Worm (Caenorhabditis elegans) whole organism, mixed stage, embryonic: ENCODE results near the gene F40G12.7.

Experiments
- M03D4.4 ChIP-seq: sonication (generic microtip); optimal IDR thresholded peaks from 2 replicates; lab custom pipeline; 2017; ENCODE audit warnings: mild to moderate bottlenecking, missing genetic modification characterization, missing compliant biosample characterization
- bed-3 ChIP-seq: fragments of 200-800 bp; sonication (Bioruptor generic); optimal IDR thresholded peaks from 3 replicates; lab custom pipeline; 2018; ENCODE audit warnings: mild to moderate bottlenecking, missing genetic modification characterization, moderate library complexity, missing compliant biosample characterization
- blmp-1 ChIP-seq: fragments of 150-350 bp; optimal IDR thresholded peaks from 2 replicates; lab custom pipeline; 2014; ENCODE audit warnings: missing biosample characterization, missing genetic modification characterization
- ceh-39 ChIP-seq: fragments of 150-350 bp; optimal IDR thresholded peaks from 2 replicates; lab custom pipeline; 2014; ENCODE audit warnings: missing biosample characterization, missing genetic modification characterization
- ceh-43 ChIP-seq: fragments of 200-800 bp; sonication (Bioruptor generic); optimal IDR thresholded peaks from 2 replicates; lab custom pipeline; 2018; ENCODE audit warnings: mild to moderate bottlenecking, missing genetic modification characterization, moderate library complexity, missing compliant biosample characterization
- ceh-83 ChIP-seq: fragments of 200-800 bp; sonication (Bioruptor generic); optimal IDR thresholded peaks from 2 replicates; lab custom pipeline; 2018; ENCODE audit warnings: mild to moderate bottlenecking, missing genetic modification characterization, missing compliant biosample characterization
- ces-1 ChIP-seq: fragments of 150-350 bp; optimal IDR thresholded peaks from 2 replicates; lab custom pipeline; 2014; ENCODE audit warnings: missing biosample characterization, missing genetic modification reagents, missing genetic modification characterization
- cnd-1 ChIP-seq: fragments of 200-800 bp; sonication (Bioruptor generic); optimal IDR thresholded peaks from 2 replicates; lab custom pipeline; 2018; ENCODE audit warnings: mild to moderate bottlenecking, missing genetic modification characterization, missing compliant biosample characterization
- drap-1 ChIP-seq: fragments of 200-800 bp; sonication (Bioruptor generic); optimal IDR thresholded peaks from 3 replicates; lab custom pipeline; 2018; ENCODE audit warnings: mild to moderate bottlenecking, missing genetic modification characterization, missing compliant biosample characterization
- elt-3 ChIP-seq: fragments of 150-350 bp; optimal IDR thresholded peaks from 2 replicates; lab custom pipeline; 2014; ENCODE audit warnings: missing biosample characterization, missing genetic modification characterization
- flh-1 ChIP-seq: fragments of 200-800 bp; sonication (Bioruptor generic); optimal IDR thresholded peaks from 2 replicates; lab custom pipeline; 2018; ENCODE audit warnings: mild to moderate bottlenecking, missing genetic modification characterization, moderate library complexity, missing compliant biosample characterization
- ham-2 ChIP-seq: fragments of 200-800 bp; sonication (Bioruptor generic); optimal IDR thresholded peaks from 2 replicates; lab custom pipeline; 2018; ENCODE audit warnings: mild to moderate bottlenecking, missing genetic modification characterization, missing compliant biosample characterization
- hlh-1 ChIP-seq: fragments of 150-350 bp; optimal IDR thresholded peaks from 2 replicates; lab custom pipeline; 2014; ENCODE audit warnings: missing biosample characterization, missing genetic modification reagents, missing genetic modification characterization
- lin-13 ChIP-seq: fragments of 150-350 bp; optimal IDR thresholded peaks from 2 replicates; lab custom pipeline; 2014; ENCODE audit warnings: missing biosample characterization, missing genetic modification characterization
- lin-32 ChIP-seq: fragments of 200-800 bp; sonication (Bioruptor generic); optimal IDR thresholded peaks from 2 replicates; lab custom pipeline; 2018; ENCODE audit warnings: mild to moderate bottlenecking, missing genetic modification characterization, missing compliant biosample characterization
- lsy-2 ChIP-seq: fragments of 150-350 bp; optimal IDR thresholded peaks from 2 replicates; lab custom pipeline; 2014; ENCODE audit warnings: missing biosample characterization, missing genetic modification characterization
- mab-5 ChIP-seq: fragments of 150-350 bp; optimal IDR thresholded peaks from 2 replicates; lab custom pipeline; 2014; ENCODE audit warnings: missing biosample characterization, missing genetic modification characterization
- mep-1 ChIP-seq: fragments of 150-350 bp; optimal IDR thresholded peaks from 2 replicates; lab custom pipeline; 2017; ENCODE audit warnings: missing biosample characterization, missing genetic modification reagents, missing genetic modification characterization, inconsistent platforms
- mls-2 ChIP-seq: sonication (generic microtip); optimal IDR thresholded peaks from 2 replicates; lab custom pipeline; 2016; ENCODE audit warnings: mild to moderate bottlenecking, missing genetic modification characterization, moderate library complexity, missing compliant biosample characterization
- nhr-12 ChIP-seq: fragments of 150-350 bp; optimal IDR thresholded peaks from 2 replicates; lab custom pipeline; 2014; ENCODE audit warnings: missing biosample characterization, missing genetic modification characterization
- nhr-2 ChIP-seq: fragments of 150-350 bp; optimal IDR thresholded peaks from 2 replicates; lab custom pipeline; 2014; ENCODE audit warnings: missing biosample characterization, missing genetic modification characterization
- snpc-4 ChIP-seq: fragments of 150-350 bp; optimal IDR thresholded peaks from 2 replicates; lab custom pipeline; 2014; ENCODE audit warnings: missing biosample characterization, missing genetic modification characterization
- sptf-1 ChIP-seq: sonication (generic microtip); optimal IDR thresholded peaks from 2 replicates; lab custom pipeline; 2017; ENCODE audit warnings: mild to moderate bottlenecking, missing genetic modification characterization, moderate library complexity, missing compliant biosample characterization
- tbx-8 ChIP-seq: fragments of 200-800 bp; sonication (Bioruptor generic); optimal IDR thresholded peaks from 2 replicates; lab custom pipeline; 2018; ENCODE audit warnings: mild to moderate bottlenecking, missing genetic modification characterization, moderate library complexity, missing compliant biosample characterization
- unc-120 ChIP-seq: sonication (generic microtip); optimal IDR thresholded peaks from 2 replicates; lab custom pipeline; 2017; ENCODE audit warnings: missing genetic modification characterization, missing compliant biosample characterization; ENCODE audit not compliant: poor library complexity, severe bottlenecking
- unc-39 ChIP-seq: fragments of 150-350 bp; optimal IDR thresholded peaks from 2 replicates; lab custom pipeline; 2014; ENCODE audit warnings: missing biosample characterization, missing genetic modification characterization
- zip-8 ChIP-seq: fragments of 150-350 bp; optimal IDR thresholded peaks from 2 replicates; lab custom pipeline; 2014; ENCODE audit warnings: missing biosample characterization, missing genetic modification characterization
- ztf-11 ChIP-seq: fragments of 150-350 bp; optimal IDR thresholded peaks from 2 replicates; lab custom pipeline; 2014; ENCODE audit warnings: missing biosample characterization, missing genetic modification characterization

Gene F40G12.7

DNA sequence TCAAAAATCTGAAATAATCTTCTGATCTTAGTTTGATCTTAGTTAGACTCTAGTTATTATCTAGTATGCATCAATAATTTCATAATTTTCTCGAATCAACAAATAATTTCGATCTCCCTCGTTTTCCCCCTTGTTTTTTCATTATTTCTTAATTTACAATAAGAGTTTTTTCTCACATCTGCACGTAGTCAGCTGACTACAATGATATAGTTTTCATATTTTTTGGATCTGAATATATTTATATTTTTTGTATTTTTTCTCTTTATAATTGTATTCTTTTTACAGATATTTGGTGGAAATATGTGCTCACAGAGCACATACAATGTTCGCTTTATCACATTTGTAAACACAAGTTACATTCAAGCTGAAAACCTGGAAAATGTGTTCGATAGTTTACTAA lies 30.5 kb upstream of the F40G12.7 start, which contains the start of gene sre-7:
TSS of gene sre-7 (plus strand) at position 301 of the 400 bp plus-strand sequence.
- TF ChIP-seq lsy-2 (tag; lab: Kevin White, UChicago) (no peak), ces-1 (no peak), mep-1 (tag; lab: Kevin White, UChicago) (no peak), blmp-1 (tag; lab: Kevin White, UChicago) (no peak), lin-32 (GFP tag; lab: Kevin White, UChicago) (no peak), sptf-1 (no peak)

DNA sequence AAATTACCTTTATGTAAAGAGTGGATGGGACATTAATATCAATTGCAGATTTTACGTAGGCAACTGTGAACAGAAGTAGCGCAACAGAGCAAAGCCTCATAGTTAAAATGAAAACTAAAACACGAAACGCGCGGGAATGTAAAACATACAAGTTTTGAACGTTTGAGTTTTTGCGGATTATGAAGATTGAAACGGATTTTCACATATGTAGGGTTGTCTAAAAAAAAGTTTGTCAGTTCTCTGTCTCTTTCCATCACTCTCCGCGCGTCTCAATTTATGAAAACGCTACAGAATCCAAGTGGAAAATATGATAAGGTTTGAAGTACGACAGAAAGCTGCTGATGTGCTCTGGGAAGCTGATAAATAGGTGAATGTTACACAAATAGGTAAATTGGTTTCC lies 27.6 kb upstream of the F40G12.7 start, which contains the start of gene K02E11.3:
TSS of gene K02E11.3 (minus strand) at position 101 of the 400 bp plus-strand sequence.
- TF ChIP-seq lsy-2 (tag; lab: Kevin White, UChicago) (no peak), lin-13 (tag; lab: Kevin White, UChicago) (no peak), nhr-12 (tag; lab: Kevin White, UChicago) (no peak), drap-1 (no peak), M03D4.4 (tag; lab: Kevin White, UChicago) (no peak), snpc-4 (tag; lab: Kevin White, UChicago) (no peak), mab-5 (tag; lab: Kevin White, UChicago) (no peak), elt-3 (tag; lab: Kevin White, UChicago) (no peak), tbx-8 (GFP tag; lab: Kevin White, UChicago) (no peak)
- TF ChIP-seq, all 35 proteins: peak for 0

DNA sequence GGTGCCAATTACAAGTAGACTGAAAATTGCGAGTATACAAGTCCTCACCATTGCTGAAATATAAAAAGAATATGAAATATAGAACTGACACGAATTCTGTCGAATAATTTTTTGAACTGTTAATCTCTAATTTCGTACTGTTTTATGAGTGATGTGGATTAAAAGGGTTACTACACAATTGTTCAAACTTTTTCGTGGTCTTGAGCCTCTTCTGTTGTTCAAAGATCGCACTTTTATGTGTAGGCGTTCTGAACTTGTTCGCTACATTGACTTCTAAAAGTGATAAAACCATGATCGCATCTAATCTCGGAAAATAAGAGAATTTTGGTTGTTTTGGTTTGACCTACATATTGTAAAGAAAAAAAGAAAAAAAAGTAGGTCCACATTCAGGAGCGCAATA lies 26.3 kb upstream of the F40G12.7 start, which contains the start of gene K02E11.4:
TSS of gene K02E11.4 (minus strand) at position 101 of the 400 bp plus-strand sequence.
- TF ChIP-seq zip-8 (tag; lab: Kevin White, UChicago), result no peak
- TF ChIP-seq ztf-11 (tag; lab: Kevin White, UChicago), result no peak
- TF ChIP-seq cnd-1 (tag; lab: Kevin White, UChicago), result no peak
- no peak for TF ChIP-seq flh-1
- TF ChIP-seq hlh-1 (tag; lab: Kevin White, UChicago), result no peak
- TF ChIP-seq mls-2 (tag; lab: Kevin White, UChicago), result no peak
- no peak for TF ChIP-seq mep-1 (tag; lab: Kevin White, UChicago)
- TF ChIP-seq mab-5 (tag; lab: Kevin White, UChicago), result no peak
- TF ChIP-seq blmp-1 (tag; lab: Kevin White, UChicago), result no peak
- TF ChIP-seq ceh-83 (GFP tag; lab: Kevin White, UChicago), result no peak
- no peak for TF ChIP-seq unc-120 (tag; lab: Kevin White, UChicago)
- no peak for TF ChIP-seq lin-13 (tag; lab: Kevin White, UChicago)
- TF ChIP-seq ceh-39 (tag; lab: Kevin White, UChicago), result no peak
- no peak for TF ChIP-seq unc-39 (tag; lab: Kevin White, UChicago)
- TF ChIP-seq ceh-43 (GFP tag; lab: Kevin White, UChicago), result no peak
- TF ChIP-seq M03D4.4 (tag; lab: Kevin White, UChicago), result no peak
- TF ChIP-seq, all 35 proteins: peak for 0

DNA sequence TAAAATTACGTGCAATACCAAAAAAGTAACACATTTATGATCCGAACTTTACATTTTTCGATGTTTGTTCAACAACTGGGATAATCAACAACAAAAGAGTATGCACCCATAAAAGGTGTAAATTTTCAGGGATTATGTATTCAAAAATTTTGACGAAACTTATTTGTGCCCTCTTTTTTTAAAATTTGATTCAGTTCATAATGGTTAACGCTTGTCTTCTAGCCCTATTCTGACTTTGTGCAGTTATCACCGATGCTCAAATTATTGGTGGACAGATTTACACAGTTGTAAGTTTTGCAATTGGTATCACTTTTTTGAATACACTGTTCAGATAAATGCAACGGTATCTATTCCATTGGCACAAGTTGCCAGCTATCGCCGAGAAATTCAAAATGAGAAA lies 25.7 kb upstream of the F40G12.7 start, which contains the start of gene K02E11.6:
TSS of gene K02E11.6 (plus strand) at position 149 of the 400 bp plus-strand sequence.
- TF ChIP-seq ham-2 (GFP tag; lab: Kevin White, UChicago) (no peak), mls-2 (tag; lab: Kevin White, UChicago) (no peak)

DNA sequence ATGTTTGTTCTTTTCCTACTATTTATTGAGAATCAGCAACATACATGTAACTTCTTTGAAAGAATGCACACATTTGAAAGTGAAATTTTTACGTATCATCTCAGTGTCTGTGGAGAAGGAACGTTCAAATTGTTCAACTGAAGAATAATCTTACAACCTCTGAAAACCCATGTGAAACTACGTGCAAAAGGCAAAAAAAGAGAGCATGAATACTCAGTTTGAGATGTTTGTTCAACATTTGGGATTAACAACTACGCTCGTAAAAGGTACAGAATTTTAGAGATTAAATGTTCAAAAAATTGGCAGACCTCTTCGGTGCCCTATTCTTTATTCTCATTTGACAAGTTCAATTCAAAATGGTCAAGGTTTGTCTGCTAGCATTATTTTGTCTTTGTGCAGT lies 22.3 kb upstream of the F40G12.7 start, which contains the start of gene K02E11.5:
TSS of gene K02E11.5 (plus strand) at position 301 of the 400 bp plus-strand sequence.
- no peak for TF ChIP-seq zip-8 (tag; lab: Kevin White, UChicago)
- no peak for TF ChIP-seq nhr-2 (tag; lab: Kevin White, UChicago)
- no peak for TF ChIP-seq unc-120 (tag; lab: Kevin White, UChicago)
- no peak for TF ChIP-seq mab-5 (tag; lab: Kevin White, UChicago)
- TF ChIP-seq bed-3 (GFP tag; lab: Kevin White, UChicago), result no peak
- TF ChIP-seq ceh-39 (tag; lab: Kevin White, UChicago), result no peak
- TF ChIP-seq mep-1 (tag; lab: Kevin White, UChicago), result no peak

DNA sequence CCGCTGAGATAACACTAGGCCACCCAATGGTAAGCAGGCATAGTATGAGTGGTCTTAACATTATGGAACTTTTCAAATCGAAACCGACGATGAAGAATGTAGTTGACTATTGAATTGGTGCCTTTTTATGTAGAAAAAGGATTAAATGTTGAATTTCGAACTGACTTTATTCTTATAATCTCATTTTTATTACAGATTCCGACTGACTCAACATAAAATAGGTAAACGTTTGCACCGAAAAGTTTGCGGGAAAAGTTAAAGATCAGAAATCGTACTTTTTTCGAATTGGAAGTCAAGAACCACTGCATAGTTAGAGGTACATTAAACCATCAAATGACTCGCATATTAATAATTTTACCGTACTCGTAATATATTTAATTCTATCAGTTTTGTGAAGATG lies 20.1 kb upstream of the F40G12.7 start, which contains the start of gene K02E11.7:
TSS of gene K02E11.7 (minus strand) at position 101 of the 400 bp plus-strand sequence.
- no peak for TF ChIP-seq M03D4.4 (tag; lab: Kevin White, UChicago)
- no peak for TF ChIP-seq ceh-83 (GFP tag; lab: Kevin White, UChicago)
- no peak for TF ChIP-seq zip-8 (tag; lab: Kevin White, UChicago)
- TF ChIP-seq hlh-1 (tag; lab: Kevin White, UChicago), result no peak
- no peak for TF ChIP-seq unc-39 (tag; lab: Kevin White, UChicago)
- no peak for TF ChIP-seq sptf-1
- no peak for TF ChIP-seq lin-13 (tag; lab: Kevin White, UChicago)
